In the genomic region with DNA sequence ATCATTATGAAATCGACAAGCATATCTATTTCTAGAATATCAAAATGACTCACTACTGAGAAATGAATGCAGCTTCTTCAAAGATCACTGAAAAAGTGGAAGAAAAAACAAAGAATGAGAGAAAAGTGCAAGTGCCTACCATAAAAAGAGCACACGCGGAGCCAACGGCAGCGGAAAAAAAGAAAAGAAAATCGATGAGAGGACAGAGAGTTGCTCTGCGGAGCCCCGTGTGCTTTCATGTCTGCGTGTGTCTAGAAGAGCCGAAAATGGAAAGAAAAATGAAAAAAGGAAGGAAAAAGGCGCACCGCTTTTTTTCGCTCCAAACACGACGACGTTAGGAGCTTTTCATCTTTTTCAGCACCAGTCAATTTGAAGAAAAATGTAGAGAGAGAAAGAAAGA, we compare ENCODE assay signal across 7 worm cellular contexts.
A peak's percentile ranks its signal among the peaks of the same experiment; 100 is the strongest.
TF ChIP-seq lines count a peak whose summit lies in the region.

A gene (minus strand): TSS at position 122 of the 400 bp plus-strand sequence.

TF ChIP-seq in whole organism, L1 larva, 84 proteins besides CTCF, POLR2A, EP300 and RAD21 (continues in another document):
- TF ChIP-seq zag-1 (tag; optimal IDR thresholded peaks at IDR 0.05; lab: Kevin White, UChicago) (no peak), ceh-82 (tag; optimal IDR thresholded peaks at IDR 0.05; lab: Kevin White, UChicago) (peak in 1 of 3 experiments; percentile 56), nhr-71 (tag; optimal IDR thresholded peaks at IDR 0.05; lab: Kevin White, UChicago) (peak; percentile 51), nhr-237 (tag; optimal IDR thresholded peaks at IDR 0.05; lab: Kevin White, UChicago) (no peak), sptf-1 (tag; optimal IDR thresholded peaks at IDR 0.05; lab: Kevin White, UChicago) (no peak), fkh-10 (GFP tag; optimal IDR thresholded peaks at IDR 0.05; lab: Kevin White, UChicago) (peak; percentile 16), egl-13 (tag; optimal IDR thresholded peaks at IDR 0.05; lab: Kevin White, UChicago) (peak; percentile 7), unc-86 (tag; optimal IDR thresholded peaks at IDR 0.05; lab: Kevin White, UChicago) (peak; percentile 15), nhr-47 (tag; optimal IDR thresholded peaks at IDR 0.05; lab: Kevin White, UChicago) (peak; percentile 15), fkh-8 (tag; optimal IDR thresholded peaks at IDR 0.05; lab: Kevin White, UChicago) (peak; percentile 56), mab-9 (GFP tag; IDR thresholded peaks at IDR 0.05; lab: Robert Waterston, UW) (no peak), lin-14 (GFP tag; optimal IDR thresholded peaks at IDR 0.05; lab: Kevin White, UChicago) (peak; percentile 80)

TF ChIP-seq in whole organism, L2 larva, 48 proteins besides CTCF, POLR2A, EP300 and RAD21 (continues in another document):
- TF ChIP-seq dmd-4 (tag; optimal IDR thresholded peaks at IDR 0.05; lab: Kevin White, UChicago): no peak
- TF ChIP-seq lin-11 (tag; optimal IDR thresholded peaks at IDR 0.05; lab: Kevin White, UChicago): no peak
- TF ChIP-seq mbf-1 (tag; optimal IDR thresholded peaks at IDR 0.05; lab: Kevin White, UChicago): no peak
- no peak for TF ChIP-seq ama-1 (optimal IDR thresholded peaks at IDR 0.05; lab: Kevin White, UChicago)
- TF ChIP-seq ZK546.5 (tag; optimal IDR thresholded peaks at IDR 0.05; lab: Kevin White, UChicago): no peak
- TF ChIP-seq Y55F3AM.14 (GFP tag; optimal IDR thresholded peaks at IDR 0.05; lab: Kevin White, UChicago): no peak
- no peak for TF ChIP-seq ceh-82 (tag; optimal IDR thresholded peaks at IDR 0.05; lab: Kevin White, UChicago)
- TF ChIP-seq aly-2 (tag; optimal IDR thresholded peaks at IDR 0.05; lab: Kevin White, UChicago): no peak
- TF ChIP-seq sma-3 (GFP tag; optimal IDR thresholded peaks at IDR 0.05; lab: Kevin White, UChicago): no peak
- TF ChIP-seq nhr-10 (tag; optimal IDR thresholded peaks at IDR 0.05; lab: Kevin White, UChicago): no peak
- TF ChIP-seq unc-62 (GFP tag; optimal IDR thresholded peaks at IDR 0.05; lab: Kevin White, UChicago): no peak
- no peak for TF ChIP-seq lin-39 (tag; optimal IDR thresholded peaks at IDR 0.05; lab: Kevin White, UChicago)
- peak; percentile 31 for TF ChIP-seq zag-1 (tag; optimal IDR thresholded peaks at IDR 0.05; lab: Kevin White, UChicago)

TF ChIP-seq in whole organism, L3 larva, 47 proteins besides CTCF, POLR2A, EP300 and RAD21 (continues in another document):
- TF ChIP-seq fkh-10 (GFP tag; optimal IDR thresholded peaks at IDR 0.05; lab: Kevin White, UChicago) (peak; percentile 73), nhr-77 (tag; optimal IDR thresholded peaks at IDR 0.05; lab: Kevin White, UChicago) (no peak), hmg-11 (tag; optimal IDR thresholded peaks at IDR 0.05; lab: Kevin White, UChicago) (peak; percentile 73), ceh-9 (tag; optimal IDR thresholded peaks at IDR 0.05; lab: Kevin White, UChicago) (no peak), nhr-237 (tag; optimal IDR thresholded peaks at IDR 0.05; lab: Kevin White, UChicago) (no peak), mdl-1 (tag; optimal IDR thresholded peaks at IDR 0.05; lab: Kevin White, UChicago) (no peak), nhr-11 (tag; optimal IDR thresholded peaks at IDR 0.05; lab: Kevin White, UChicago) (no peak), ama-1 (optimal IDR thresholded peaks at IDR 0.05; lab: Kevin White, UChicago) (no peak), aly-2 (tag; optimal IDR thresholded peaks at IDR 0.05; lab: Kevin White, UChicago) (no peak), fkh-2 (tag; optimal IDR thresholded peaks at IDR 0.05; lab: Kevin White, UChicago) (no peak), mml-1 (tag; optimal IDR thresholded peaks at IDR 0.05; lab: Kevin White, UChicago) (no peak), skn-1 (tag; optimal IDR thresholded peaks at IDR 0.05; lab: Kevin White, UChicago) (no peak), ceh-16 (tag; optimal IDR thresholded peaks at IDR 0.05; lab: Kevin White, UChicago) (no peak), ztf-4 (tag; optimal IDR thresholded peaks at IDR 0.05; lab: Kevin White, UChicago) (no peak)

TF ChIP-seq in whole organism, L4 larva, 104 proteins besides CTCF, POLR2A, EP300 and RAD21 (continues in another document):
- TF ChIP-seq lin-29 (GFP tag; IDR thresholded peaks at IDR 0.05; lab: Robert Waterston, UW) (no peak), nhr-77 (tag; optimal IDR thresholded peaks at IDR 0.05; lab: Kevin White, UChicago) (no peak), mep-1 (tag; optimal IDR thresholded peaks at IDR 0.05; lab: Kevin White, UChicago) (peak; percentile 24), nhr-237 (tag; optimal IDR thresholded peaks at IDR 0.05; lab: Kevin White, UChicago) (no peak), dpl-1 (GFP tag; optimal IDR thresholded peaks at IDR 0.05; lab: Kevin White, UChicago) (no peak), ctbp-1 (GFP tag; IDR thresholded peaks at IDR 0.05; lab: Robert Waterston, UW) (0 out of 2 replicates have a peak, but pooled peaks have one; percentile 31), daf-8 (GFP tag; IDR thresholded peaks at IDR 0.05; lab: Robert Waterston, UW) (no peak), ces-1 (GFP tag; optimal IDR thresholded peaks at IDR 0.05; lab: Kevin White, UChicago) (no peak), zfp-2 (tag; optimal IDR thresholded peaks at IDR 0.05; lab: Kevin White, UChicago) (no peak), mdl-1 (tag; optimal IDR thresholded peaks at IDR 0.05; lab: Kevin White, UChicago) (peak in 1 of 2 experiments; percentile 32), mxl-2 (GFP tag; conservative IDR thresholded peaks at IDR 0.05; lab: Robert Waterston, UW) (no peak), pqm-1 (tag; optimal IDR thresholded peaks at IDR 0.05; lab: Kevin White, UChicago) (no peak), dmd-6 (GFP tag; IDR thresholded peaks at IDR 0.05; lab: Robert Waterston, UW) (peak; percentile 25; the same call in 1 of the 2 replicates)

TF ChIP-seq in whole organism, late embryonic, 69 proteins besides CTCF, POLR2A, EP300 and RAD21:
- peak; percentile 9 for TF ChIP-seq fax-1 (tag; optimal IDR thresholded peaks at IDR 0.05; lab: Kevin White, UChicago)
- peak; percentile 37 for TF ChIP-seq unc-42 (tag; optimal IDR thresholded peaks at IDR 0.05; lab: Kevin White, UChicago)
- TF ChIP-seq ahr-1 (tag; optimal IDR thresholded peaks at IDR 0.05; lab: Kevin White, UChicago): no peak
- TF ChIP-seq T23F11.4 (GFP tag; optimal IDR thresholded peaks at IDR 0.05; lab: Kevin White, UChicago): no peak
- TF ChIP-seq ceh-48 (tag; optimal IDR thresholded peaks at IDR 0.05; lab: Kevin White, UChicago): peak; percentile 54

TF ChIP-seq in whole organism, mixed stage, embryonic, 35 proteins besides CTCF, POLR2A, EP300 and RAD21:
- TF ChIP-seq snpc-4 (tag; optimal IDR thresholded peaks at IDR 0.05; lab: Kevin White, UChicago) (no peak), ces-1 (GFP tag; optimal IDR thresholded peaks at IDR 0.05; lab: Kevin White, UChicago) (peak; percentile 22)

TF ChIP-seq in whole organism, young adult, 124 proteins besides CTCF, POLR2A, EP300 and RAD21:
- TF ChIP-seq cebp-2 (GFP tag; IDR thresholded peaks at IDR 0.05; lab: Robert Waterston, UW) (no peak), lag-1 (GFP tag; IDR thresholded peaks at IDR 0.05; lab: Robert Waterston, UW) (no peak), egl-18 (GFP tag; IDR thresholded peaks at IDR 0.05; lab: Robert Waterston, UW) (no peak), nhr-80 (tag; optimal IDR thresholded peaks at IDR 0.05; lab: Kevin White, UChicago) (peak; percentile 16), ccch-3 (GFP tag; optimal IDR thresholded peaks at IDR 0.05; lab: Kevin White, UChicago) (no peak)
